Worm (Caenorhabditis elegans): ENCODE measurements around the gene lido-16.

- TF ChIP-seq unc-62 (GFP tag; optimal IDR thresholded peaks at IDR 0.05) (no peak), ceh-82 (tag; optimal IDR thresholded peaks at IDR 0.05) (no peak), nhr-12 (tag; optimal IDR thresholded peaks at IDR 0.05) (no peak), snpc-4 (tag; optimal IDR thresholded peaks at IDR 0.05) (no peak), aly-2 (tag; optimal IDR thresholded peaks at IDR 0.05) (no peak), nhr-11 (tag; optimal IDR thresholded peaks at IDR 0.05) (no peak), nhr-25 (tag; optimal IDR thresholded peaks at IDR 0.05) (no peak), pha-4 (tag; optimal IDR thresholded peaks at IDR 0.05) (no peak), nhr-67 (tag; optimal IDR thresholded peaks at IDR 0.05) (no peak), ama-1 (optimal IDR thresholded peaks at IDR 0.05) (no peak)
Observed at ce11 chrII:6523940-6524339, 39.2 kb upstream of the lido-16 start.
